Worm (Caenorhabditis elegans): ENCODE results near the gene nyn-1.

DNA sequence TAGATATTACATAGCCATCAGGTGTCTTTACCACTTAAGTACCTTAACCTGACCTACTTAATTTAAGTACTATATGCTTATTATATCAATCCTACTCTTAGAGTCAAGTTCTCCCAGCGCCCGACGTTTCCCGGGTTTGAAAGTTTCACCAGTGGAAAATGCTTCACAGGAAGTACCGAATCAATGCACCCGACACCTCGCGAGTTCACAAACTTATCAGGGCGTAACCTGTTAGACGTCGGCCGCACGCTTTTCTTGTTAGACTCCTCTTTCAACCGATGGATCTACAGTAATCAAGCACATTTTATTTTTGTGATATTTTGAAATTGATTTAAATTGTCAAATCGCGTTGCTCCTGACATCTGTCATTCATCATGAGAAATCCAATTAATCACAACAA, 8.5 kb upstream of the nyn-1 start:
- TF ChIP-seq F22D6.2 (tag; optimal IDR thresholded peaks at IDR 0.05) (no peak), tbx-9 (tag; optimal IDR thresholded peaks at IDR 0.05; ENCODE audit: borderline replicate concordance) (no peak), lin-26 (GFP tag; IDR thresholded peaks at IDR 0.05) (no peak), rcor-1 (GFP tag; IDR thresholded peaks at IDR 0.05) (no peak), efl-1 (GFP tag; optimal IDR thresholded peaks at IDR 0.05) (no peak), madf-6 (GFP tag; IDR thresholded peaks at IDR 0.05) (no peak), madf-3 (GFP tag; IDR thresholded peaks at IDR 0.05) (no peak), F23B12.7 (tag; optimal IDR thresholded peaks at IDR 0.05; ENCODE audit: insufficient read depth) (no peak), mes-4 (tag; optimal IDR thresholded peaks at IDR 0.05) (no peak)
